Fruit fly (Drosophila melanogaster) ovary, adult (tissue): Measurements from ENCODE around the gene Cep97.

ENCODE experiments used
- CG17801 ChIP-seq: fragments of 200-800 bp; optimal IDR thresholded peaks from 2 replicates; lab custom pipeline; 2019; ENCODE audit warnings: missing biosample characterization, mild to moderate bottlenecking, missing genetic modification characterization, moderate library complexity; ENCODE audit not compliant: partially characterized antibody

The Cep97 gene

DNA sequence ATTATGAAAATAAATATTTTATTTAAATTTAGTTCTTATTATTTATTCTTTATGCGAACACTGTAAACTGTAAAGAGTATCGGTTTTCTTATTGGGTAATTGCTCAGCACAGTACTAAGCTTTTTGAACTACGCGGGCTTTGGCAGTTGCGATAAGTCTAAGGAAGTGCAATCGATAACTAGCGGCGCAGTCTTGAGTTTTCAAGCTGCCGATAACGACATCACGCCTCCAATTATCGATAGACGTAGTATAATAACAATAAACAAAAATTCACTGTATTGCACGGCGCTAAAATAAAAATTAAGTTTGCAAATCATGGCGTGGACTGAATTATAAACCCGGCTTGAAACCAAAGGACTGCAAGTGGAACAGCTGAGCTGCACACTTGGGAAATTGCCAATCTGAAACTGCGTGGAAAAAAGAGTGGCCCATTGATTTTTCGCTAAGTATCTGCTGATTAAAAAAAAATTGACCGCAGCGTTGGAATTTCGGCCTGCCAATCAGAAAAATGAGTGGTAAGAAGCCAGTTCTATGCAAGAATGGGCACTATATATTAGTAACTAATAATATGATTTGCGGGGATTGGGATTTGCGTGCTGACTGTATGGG lies at the start of gene Cep97:
Cep97 (plus strand) TSS at position 224 of the 609 bp plus-strand sequence.
- no peak for TF ChIP-seq CG17801 (GFP tag; lab: Kevin White, UChicago)

DNA sequence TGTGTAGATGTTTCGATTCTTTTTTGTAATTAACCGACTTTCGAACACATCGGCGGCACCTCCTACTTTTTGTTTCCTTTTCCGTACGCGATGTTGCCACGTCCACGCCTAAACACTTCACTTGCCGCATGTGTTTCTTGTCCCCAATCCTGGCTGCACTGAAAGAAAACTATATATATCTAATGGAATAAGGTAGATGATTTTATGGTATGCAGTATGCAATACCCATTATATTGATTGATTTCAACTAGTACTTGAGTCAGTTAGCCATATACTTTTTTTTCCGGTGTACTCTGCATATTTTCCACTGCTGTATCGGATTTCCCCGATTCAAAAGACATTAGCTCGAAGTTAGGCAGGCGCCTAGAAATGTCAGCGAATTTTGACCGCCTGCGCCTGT lies 48.6 kb upstream of the Cep97 start:
- no peak for TF ChIP-seq CG17801 (GFP tag; lab: Kevin White, UChicago)

- no peak for TF ChIP-seq CG17801 (GFP tag; lab: Kevin White, UChicago)
Observed at dm6 chr2L:3822462-3823065, 44.9 kb upstream of the Cep97 start.

DNA sequence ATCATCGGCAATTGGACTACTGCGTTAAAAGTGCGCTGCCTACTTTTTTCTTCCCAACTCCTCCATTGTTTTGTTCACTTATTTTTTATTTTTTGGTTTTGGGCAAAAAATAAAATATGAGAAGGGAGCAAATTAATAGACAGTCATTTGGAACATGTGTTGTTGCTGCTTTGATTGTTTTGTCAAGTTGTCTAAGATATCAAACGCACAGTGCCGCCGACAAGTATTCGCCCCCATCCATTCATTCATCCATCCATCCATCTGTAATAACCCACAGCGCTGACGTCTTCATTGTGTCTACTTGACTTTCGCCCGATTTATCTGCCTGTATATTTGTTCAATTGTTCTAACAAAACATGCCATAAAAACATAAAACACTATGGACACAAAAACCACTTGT lies 43.7 kb upstream of the Cep97 start:
- TF ChIP-seq CG17801 (GFP tag; lab: Kevin White, UChicago): no peak

DNA sequence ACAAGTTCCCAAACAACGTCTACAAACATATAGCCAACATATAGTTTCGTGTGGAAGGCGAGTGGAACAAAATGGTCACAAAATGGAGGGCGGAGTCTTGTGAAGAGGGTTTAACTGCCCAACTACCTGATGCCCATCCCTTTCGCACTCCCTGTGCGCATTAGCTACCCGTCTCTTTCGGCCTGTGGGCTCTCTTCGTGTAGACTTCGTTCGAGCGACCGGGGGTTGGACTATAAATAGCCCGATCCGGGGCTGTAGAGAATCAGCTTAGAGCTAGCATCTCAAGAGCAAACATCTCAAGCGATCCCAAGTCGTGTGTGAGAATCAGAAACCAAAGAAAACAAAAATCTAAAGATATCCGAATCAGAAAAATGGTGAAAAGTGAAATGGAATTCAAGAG lies 42.1 kb upstream of the Cep97 start, which contains the start of gene slp1:
slp1 (plus strand) TSS at position 263 of the 400 bp plus-strand sequence.
- TF ChIP-seq CG17801 (GFP tag; lab: Kevin White, UChicago): no peak

- TF ChIP-seq CG17801 (GFP tag; lab: Kevin White, UChicago): no peak
Observed at dm6 chr2L:3827406-3828133, 39.9 kb upstream of the Cep97 start.

DNA sequence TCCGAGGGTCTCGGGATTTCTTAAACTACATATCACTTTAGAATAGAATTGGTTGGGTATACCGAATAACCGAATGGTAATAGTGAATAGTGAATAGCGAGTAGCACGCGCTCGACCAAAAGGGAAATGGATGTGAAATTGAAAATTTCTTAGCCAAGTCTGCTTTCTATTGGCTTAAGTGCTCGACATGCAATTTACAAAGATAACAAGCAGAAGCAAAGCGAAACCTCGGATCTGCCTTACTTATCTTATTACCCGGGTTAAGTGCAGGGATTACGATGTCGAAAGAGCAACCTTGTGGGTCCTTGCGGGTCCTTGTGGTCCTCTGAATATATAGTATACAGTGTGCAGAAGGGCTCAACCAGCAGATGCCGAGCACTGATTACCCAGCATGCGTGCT lies 38.3 kb upstream of the Cep97 start:
- no peak for TF ChIP-seq CG17801 (GFP tag; lab: Kevin White, UChicago)

DNA sequence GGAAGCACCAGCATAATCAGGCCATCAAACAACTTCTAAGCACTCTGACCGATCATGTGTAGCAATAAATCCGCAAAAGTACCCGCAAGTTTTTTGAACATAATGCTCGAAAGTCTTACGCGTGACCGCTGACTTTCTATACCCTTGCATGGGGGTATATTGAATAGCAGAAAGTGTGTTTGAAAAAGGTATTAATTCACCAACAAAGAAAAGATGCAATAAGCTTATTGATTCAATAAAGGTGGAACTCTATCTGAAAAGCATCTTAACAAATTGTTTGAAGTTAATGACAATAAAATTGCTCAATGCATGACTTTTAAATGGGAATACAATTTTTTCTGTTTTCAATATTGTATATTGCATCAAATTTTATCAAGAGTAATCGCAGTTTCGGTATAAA lies 35.8 kb upstream of the Cep97 start:
- no peak for TF ChIP-seq CG17801 (GFP tag; lab: Kevin White, UChicago)

DNA sequence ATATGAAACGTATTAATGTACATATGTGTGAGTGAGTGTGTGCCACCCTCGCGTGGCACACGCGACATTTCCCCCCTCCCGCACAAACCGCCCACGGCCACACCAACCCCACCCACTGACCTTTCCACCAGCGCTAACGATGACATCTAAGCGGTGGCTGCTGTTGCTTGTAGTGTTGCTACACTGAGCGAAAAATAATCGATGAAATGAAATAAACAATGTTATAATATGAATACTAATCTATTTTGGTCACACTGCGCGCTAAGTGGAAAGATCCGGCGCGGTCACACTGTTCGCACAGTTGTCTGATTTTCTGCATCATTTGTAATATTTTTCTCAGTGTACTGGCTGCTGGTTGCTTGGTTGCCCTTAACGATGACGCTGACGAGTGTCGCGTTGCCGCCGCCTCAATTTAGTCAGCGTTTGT lies 35.2 kb upstream of the Cep97 start:
- TF ChIP-seq CG17801 (GFP tag; lab: Kevin White, UChicago): no peak

- no peak for TF ChIP-seq CG17801 (GFP tag; lab: Kevin White, UChicago)
Observed at dm6 chr2L:3833924-3834323, 33.6 kb upstream of the Cep97 start.

DNA sequence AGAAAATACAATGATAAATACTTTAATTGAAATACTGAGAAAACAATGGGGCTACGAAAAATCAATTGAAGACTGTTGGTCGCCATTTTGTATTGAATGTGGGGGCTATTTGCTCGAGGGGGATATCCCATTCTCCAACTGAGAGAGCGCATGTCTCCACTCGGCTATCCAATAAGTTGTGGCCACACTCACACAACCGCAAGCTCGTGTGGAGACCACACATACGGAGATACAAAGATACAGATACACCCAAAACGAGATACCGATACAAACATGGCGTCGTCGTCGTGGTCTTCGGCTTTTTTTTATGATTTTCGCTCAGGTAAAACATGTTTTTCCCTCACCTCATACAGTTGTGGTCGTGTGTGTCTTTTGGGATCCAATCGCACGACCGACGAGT lies 32.3 kb upstream of the Cep97 start:
- TF ChIP-seq CG17801 (GFP tag; lab: Kevin White, UChicago): no peak

- TF ChIP-seq CG17801 (GFP tag; lab: Kevin White, UChicago): no peak
Observed at dm6 chr2L:3836440-3836890, 31.0 kb upstream of the Cep97 start, which contains the start of gene slp2. Gene slp2 (plus strand): TSS chr2L:3836840.

- TF ChIP-seq CG17801 (GFP tag; lab: Kevin White, UChicago): no peak
Observed at dm6 chr2L:3840975-3841374, 26.5 kb upstream of the Cep97 start.

DNA sequence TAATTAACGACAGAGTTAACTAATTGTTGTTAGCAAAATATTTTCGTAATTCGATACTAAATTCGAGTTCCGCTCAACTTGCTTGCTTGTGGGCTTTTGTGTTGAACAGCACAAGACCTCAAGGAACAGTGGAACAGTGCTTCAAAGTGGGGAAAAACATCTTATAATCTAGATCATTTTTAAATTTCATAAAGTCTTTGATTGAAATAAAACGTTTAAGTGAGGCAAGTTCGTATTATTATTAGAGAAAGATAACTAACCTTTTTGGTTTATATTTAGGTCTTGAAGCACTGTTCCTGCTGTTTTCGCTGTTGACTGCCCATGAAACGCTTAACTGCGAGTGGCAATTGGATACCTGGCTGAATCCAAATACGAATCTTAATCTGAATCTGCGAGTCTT lies 23.4 kb upstream of the Cep97 start:
- TF ChIP-seq CG17801 (GFP tag; lab: Kevin White, UChicago): no peak

DNA sequence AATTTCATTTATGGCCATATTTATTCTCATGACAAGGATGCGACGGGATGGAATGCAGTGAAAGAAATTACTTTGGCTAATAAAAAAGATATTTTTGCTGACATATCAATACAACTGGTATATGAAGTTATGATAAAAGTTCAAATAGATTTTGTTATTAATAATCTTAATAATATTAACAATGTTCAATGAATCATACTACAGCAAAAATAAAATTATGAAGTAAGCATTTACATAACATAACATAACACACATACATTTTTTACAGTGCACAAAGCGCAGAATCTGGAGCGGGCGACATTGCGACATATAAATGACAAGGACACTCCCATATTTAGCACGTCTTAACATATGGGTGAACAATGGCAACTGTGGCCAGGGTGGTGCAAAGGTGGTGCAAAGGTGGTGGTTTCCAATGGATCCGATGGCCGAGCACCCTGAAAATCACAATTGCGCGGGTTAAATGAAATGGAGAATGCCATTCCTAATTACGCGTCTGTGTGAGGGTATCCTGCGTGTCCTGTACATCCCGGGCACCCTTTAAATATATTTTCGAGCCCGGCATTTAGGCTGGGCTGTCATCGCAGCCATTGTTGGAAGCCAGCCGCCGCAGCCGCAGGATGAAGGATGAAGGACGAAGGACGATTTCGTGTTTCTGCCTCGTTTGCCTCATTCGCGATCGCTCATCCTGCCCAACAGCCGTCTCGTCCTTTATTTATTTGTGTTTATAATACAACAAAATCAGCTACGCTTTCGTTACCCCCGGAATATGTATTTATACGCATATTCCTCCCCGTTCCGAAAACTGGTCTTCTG lies 22.4 kb upstream of the Cep97 start:
- TF ChIP-seq CG17801 (GFP tag; lab: Kevin White, UChicago): no peak
